In the genomic region with DNA sequence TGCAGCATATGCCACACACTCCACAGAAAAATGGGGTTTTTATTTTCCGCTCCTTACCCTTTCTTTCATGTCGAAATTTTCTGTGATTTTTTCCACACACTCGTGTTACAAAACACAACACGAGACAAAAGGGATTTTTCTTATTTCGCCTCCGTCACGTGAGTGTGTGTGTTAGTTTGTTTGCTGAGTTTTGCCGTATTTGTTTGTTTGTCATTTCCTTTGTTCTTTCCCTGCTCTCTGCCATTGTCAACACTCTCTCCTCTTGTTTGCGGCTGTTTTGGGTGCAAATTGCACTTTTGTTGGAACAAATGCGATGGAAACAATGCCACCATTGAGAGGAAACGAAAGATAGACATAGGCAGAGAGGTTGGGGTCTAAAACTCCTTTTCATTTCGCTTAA, we compare ENCODE assay signal across 1 fruit fly cellular context.
A peak's percentile ranks its signal among the peaks of the same experiment; 100 is the strongest.
TF ChIP-seq lines count a peak whose summit lies in the region.

No protein-coding gene starts in this region.

TF ChIP-seq in whole organism, embryonic, 481 proteins besides CTCF, POLR2A, EP300 and RAD21 (continued from another document):
- TF ChIP-seq tll (GFP tag; optimal IDR thresholded peaks at IDR 0.05; lab: Kevin White, UChicago) = peak in 1 of 2 experiments; percentile 60
TF ChIP-seq in whole organism, embryonic: peak in this region for 11.
